Worm (Caenorhabditis elegans) whole organism, L2 larva: Measurements from ENCODE around the gene C17G1.2.

ENCODE experiments used
- ZK546.5 ChIP-seq: sonication (generic microtip); optimal IDR thresholded peaks from 2 replicates; lab custom pipeline; 2017; ENCODE audit warnings: missing biosample characterization, missing genetic modification characterization
- aly-2 ChIP-seq: fragments of 150-350 bp; optimal IDR thresholded peaks from 2 replicates; lab custom pipeline; 2014; ENCODE audit warnings: missing biosample characterization, missing genetic modification characterization
- ama-1 ChIP-seq: fragments of 150-350 bp; optimal IDR thresholded peaks from 2 replicates; lab custom pipeline; 2018; ENCODE audit warnings: inconsistent platforms
- fos-1 ChIP-seq: fragments of 150-350 bp; optimal IDR thresholded peaks from 2 replicates; lab custom pipeline; 2014; ENCODE audit warnings: missing biosample characterization, missing genetic modification characterization
- lin-13 ChIP-seq: fragments of 150-350 bp; optimal IDR thresholded peaks from 2 replicates; lab custom pipeline; 2014; ENCODE audit warnings: missing biosample characterization, missing genetic modification reagents, missing genetic modification characterization
- mdl-1 ChIP-seq, 2 experiments: fragments of 150-350 bp in 1 of 2; sonication (generic microtip) in 1 of 2; optimal IDR thresholded peaks; 2 replicates each; lab custom pipeline; 2017; ENCODE audit warnings: missing biosample characterization in 2 of 2, missing genetic modification characterization in 2 of 2
- nhr-11 ChIP-seq: fragments of 150-350 bp; optimal IDR thresholded peaks from 2 replicates; lab custom pipeline; 2014; ENCODE audit warnings: missing biosample characterization, missing genetic modification characterization
- nhr-129 ChIP-seq: fragments of 150-350 bp; optimal IDR thresholded peaks from 2 replicates; lab custom pipeline; 2014; ENCODE audit warnings: missing biosample characterization, missing genetic modification characterization
- nhr-25 ChIP-seq: fragments of 150-350 bp; sonication (generic microtip); optimal IDR thresholded peaks from 3 replicates; lab custom pipeline; 2014; ENCODE audit warnings: missing biosample characterization, missing genetic modification characterization
- sem-4 ChIP-seq: fragments of 150-350 bp; optimal IDR thresholded peaks from 2 replicates; lab custom pipeline; 2014; ENCODE audit warnings: missing biosample characterization, missing genetic modification reagents, missing genetic modification characterization
- skn-1 ChIP-seq: sonication (generic microtip); optimal IDR thresholded peaks from 2 replicates; lab custom pipeline; 2017; ENCODE audit warnings: missing biosample characterization, missing genetic modification characterization
- unc-62 ChIP-seq: fragments of 150-350 bp; optimal IDR thresholded peaks from 2 replicates; lab custom pipeline; 2014; ENCODE audit warnings: missing biosample characterization, missing genetic modification reagents, missing genetic modification characterization
- zag-1 ChIP-seq: fragments of 150-350 bp; optimal IDR thresholded peaks from 2 replicates; lab custom pipeline; 2014; ENCODE audit warnings: missing biosample characterization, missing genetic modification characterization
- ztf-11 ChIP-seq: sonication (generic microtip); optimal IDR thresholded peaks from 2 replicates; lab custom pipeline; 2017; ENCODE audit warnings: missing biosample characterization, missing genetic modification characterization

- TF ChIP-seq nhr-25 (tag; lab: Kevin White, UChicago) = no peak
- no peak for TF ChIP-seq ztf-11
- TF ChIP-seq mdl-1 (tag; optimal IDR thresholded peaks at IDR 0.05; lab: Kevin White, UChicago) = no peak
- no peak for TF ChIP-seq ama-1
- no peak for TF ChIP-seq fos-1
- no peak for TF ChIP-seq lin-13 (GFP tag; lab: Kevin White, UChicago)
- TF ChIP-seq nhr-11 = no peak
- TF ChIP-seq aly-2 (tag; lab: Kevin White, UChicago) = no peak
- no peak for TF ChIP-seq unc-62 (GFP tag; lab: Kevin White, UChicago)
- TF ChIP-seq ZK546.5 = no peak
- TF ChIP-seq sem-4 (tag; lab: Kevin White, UChicago) = no peak
- TF ChIP-seq nhr-129 (tag; lab: Kevin White, UChicago) = no peak
- no peak for TF ChIP-seq skn-1 (tag; lab: Kevin White, UChicago)
- TF ChIP-seq zag-1 (tag; lab: Kevin White, UChicago) = no peak
These were observed 48.8 kb upstream of the C17G1.2 start, which contains the start of gene R07B1.8 for ce11 chrX:9872554-9872953.
